Fruit fly (Drosophila melanogaster) whole organism, embryonic: ENCODE measurements around the gene ath.

Source experiments
- BEAF-32 ChIP-seq: fragments of 200-800 bp; sonication (Bioruptor generic); optimal IDR thresholded peaks from 3 replicates; lab custom pipeline; 2017; ENCODE audit warnings: missing biosample characterization, missing genetic modification characterization, mild to moderate bottlenecking, moderate library complexity, missing genetic modification reagents
- CG10209 ChIP-seq: fragments of 200-800 bp; sonication (Bioruptor generic); optimal IDR thresholded peaks from 3 replicates; lab custom pipeline; 2017; ENCODE audit warnings: missing biosample characterization, mild to moderate bottlenecking, missing genetic modification characterization, missing genetic modification reagents
- CG11723 ChIP-seq: fragments of 200-800 bp; sonication (Bioruptor generic); optimal IDR thresholded peaks from 2 replicates; lab custom pipeline; 2017; ENCODE audit warnings: missing biosample characterization, mild to moderate bottlenecking, missing genetic modification characterization
- CG13287 ChIP-seq: fragments of 200-800 bp; sonication (Bioruptor generic); IDR thresholded peaks from 2 replicates; pipeline ENCODE4 v1.3.6; 2022; ENCODE audit warnings: missing biosample characterization, missing genetic modification characterization; ENCODE audit not compliant: partially characterized antibody
- CG1603 ChIP-seq: fragments of 200-800 bp; sonication (Bioruptor generic); optimal IDR thresholded peaks from 2 replicates; lab custom pipeline; 2019; ENCODE audit warnings: missing biosample characterization, mild to moderate bottlenecking, missing genetic modification characterization, moderate library complexity
- CG1647 ChIP-seq: fragments of 200-800 bp; sonication (Bioruptor generic); optimal IDR thresholded peaks from 3 replicates; lab custom pipeline; 2016; ENCODE audit warnings: missing biosample characterization, missing genetic modification characterization
- CG16779 ChIP-seq: fragments of 200-800 bp; sonication (Bioruptor generic); IDR thresholded peaks from 2 replicates; pipeline ENCODE4 v1.3.6; 2022; ENCODE audit warnings: missing biosample characterization, missing genetic modification characterization
- CG16813 ChIP-seq: fragments of 200-800 bp; sonication (Bioruptor generic); IDR thresholded peaks from 3 replicates; pipeline ENCODE4 v1.3.6; 2022; ENCODE audit warnings: missing biosample characterization, missing genetic modification characterization; ENCODE audit not compliant: partially characterized antibody
- CG17361 ChIP-seq: fragments of 200-800 bp; sonication (Bioruptor generic); IDR thresholded peaks from 3 replicates; pipeline ENCODE4 v1.3.6; 2022; ENCODE audit warnings: missing biosample characterization, missing genetic modification characterization
- CG17612 ChIP-seq: fragments of 200-800 bp; sonication (Bioruptor generic); IDR thresholded peaks from 2 replicates; pipeline ENCODE4 v1.3.6; 2022; ENCODE audit warnings: missing biosample characterization, missing genetic modification characterization
- CG18599 ChIP-seq: fragments of 200-800 bp; sonication (Bioruptor generic); optimal IDR thresholded peaks from 3 replicates; lab custom pipeline; 2017; ENCODE audit warnings: missing biosample characterization, missing genetic modification characterization, mild to moderate bottlenecking, moderate library complexity, missing genetic modification reagents
- CG2116 ChIP-seq: fragments of 200-800 bp; sonication (Bioruptor generic); optimal IDR thresholded peaks from 3 replicates; lab custom pipeline; 2018; ENCODE audit warnings: missing biosample characterization, mild to moderate bottlenecking, missing genetic modification characterization
- CG2129 ChIP-seq: fragments of 200-800 bp; sonication (Bioruptor generic); IDR thresholded peaks from 2 replicates; pipeline ENCODE4 v1.3.6; 2022; ENCODE audit warnings: missing biosample characterization, missing genetic modification characterization; ENCODE audit not compliant: partially characterized antibody
- CG3065 ChIP-seq: fragments of 200-800 bp; sonication (Bioruptor generic); optimal IDR thresholded peaks from 2 replicates; lab custom pipeline; 2016; ENCODE audit warnings: missing biosample characterization, missing genetic modification characterization
- CG3281 ChIP-seq: fragments of 200-800 bp; sonication (Bioruptor generic); optimal IDR thresholded peaks from 3 replicates; lab custom pipeline; 2017; ENCODE audit warnings: missing biosample characterization, mild to moderate bottlenecking, missing genetic modification characterization
- CG34224 ChIP-seq: fragments of 200-800 bp; sonication (Bioruptor generic); IDR thresholded peaks from 3 replicates; pipeline ENCODE4 v1.3.6; 2022; ENCODE audit warnings: missing biosample characterization, missing genetic modification characterization; ENCODE audit not compliant: partially characterized antibody
- CG6791 ChIP-seq: fragments of 200-800 bp; sonication (Bioruptor generic); IDR thresholded peaks from 3 replicates; pipeline ENCODE4 v1.3.6; 2022; ENCODE audit warnings: missing biosample characterization, missing genetic modification characterization; ENCODE audit not compliant: partially characterized antibody
- CG8290 ChIP-seq, 3 experiments: fragments of 200-800 bp; sonication (Bioruptor generic); optimal IDR thresholded peaks; 2 replicates each; lab custom pipeline; 2016 to 2019; ENCODE audit warnings: missing biosample characterization in 3 of 3, missing genetic modification characterization in 3 of 3, mild to moderate bottlenecking in 2 of 3, moderate library complexity in 1 of 3
- Dll ChIP-seq: fragments of 200-800 bp; sonication (Bioruptor generic); IDR thresholded peaks from 4 replicates; pipeline ENCODE4 v1.3.6; 2022; ENCODE audit warnings: missing biosample characterization, missing genetic modification characterization; ENCODE audit not compliant: partially characterized antibody
- Dref ChIP-seq: fragments of 200-800 bp; sonication (Bioruptor generic); IDR thresholded peaks from 2 replicates; pipeline ENCODE4 v1.3.6; 2022; ENCODE audit warnings: missing biosample characterization, missing genetic modification characterization
- HLH4C ChIP-seq: fragments of 200-800 bp; sonication (Bioruptor generic); IDR thresholded peaks from 3 replicates; pipeline ENCODE4 v1.3.6; 2022; ENCODE audit warnings: missing biosample characterization, missing genetic modification characterization; ENCODE audit not compliant: partially characterized antibody
- Lhr ChIP-seq: fragments of 200-800 bp; sonication (Bioruptor generic); optimal IDR thresholded peaks from 3 replicates; lab custom pipeline; 2017; ENCODE audit warnings: mild to moderate bottlenecking, missing biosample characterization, missing genetic modification reagents, missing genetic modification characterization
- Lpt ChIP-seq: fragments of >200 bp; optimal IDR thresholded peaks from 2 replicates; lab custom pipeline; 2018; ENCODE audit warnings: missing biosample characterization, missing genetic modification characterization
- Neu2 ChIP-seq: fragments of 200-800 bp; sonication (Bioruptor generic); optimal IDR thresholded peaks from 3 replicates; lab custom pipeline; 2016; ENCODE audit warnings: missing biosample characterization, missing genetic modification characterization, borderline replicate concordance
- Scr ChIP-seq: fragments of 200-800 bp; sonication (Bioruptor generic); IDR thresholded peaks from 2 replicates; pipeline ENCODE4 v1.3.6; 2022; ENCODE audit warnings: missing biosample characterization, missing genetic modification characterization; ENCODE audit not compliant: partially characterized antibody
- exex ChIP-seq: fragments of 200-800 bp; sonication (Bioruptor generic); optimal IDR thresholded peaks from 4 replicates; lab custom pipeline; 2018; ENCODE audit warnings: missing biosample characterization, mild to moderate bottlenecking, missing genetic modification characterization, moderate library complexity
- fd96Cb ChIP-seq: fragments of 200-800 bp; sonication (Bioruptor generic); optimal IDR thresholded peaks from 2 replicates; lab custom pipeline; 2018; ENCODE audit warnings: missing biosample characterization, mild to moderate bottlenecking, missing genetic modification characterization, moderate library complexity
- gfzf ChIP-seq: fragments of 200-800 bp; sonication (Bioruptor generic); optimal IDR thresholded peaks from 2 replicates; lab custom pipeline; 2016; ENCODE audit warnings: missing biosample characterization, mild to moderate bottlenecking, missing genetic modification characterization, moderate library complexity
- hbn ChIP-seq: fragments of 200-800 bp; sonication (Bioruptor generic); IDR thresholded peaks from 2 replicates; pipeline ENCODE4 v1.3.6; 2022; ENCODE audit warnings: missing biosample characterization, missing genetic modification characterization; ENCODE audit not compliant: partially characterized antibody
- hth ChIP-seq: fragments of >200 bp; optimal IDR thresholded peaks from 2 replicates; lab custom pipeline; 2017; ENCODE audit warnings: inconsistent platforms
- inv ChIP-seq: fragments of 200-800 bp; sonication (Bioruptor generic); IDR thresholded peaks from 2 replicates; pipeline ENCODE4 v1.3.6; 2022; ENCODE audit warnings: missing biosample characterization, missing genetic modification characterization; ENCODE audit not compliant: partially characterized antibody
- knrl ChIP-seq: fragments of 200-800 bp; sonication (Bioruptor generic); IDR thresholded peaks from 3 replicates; pipeline ENCODE4 v1.3.6; 2022; ENCODE audit warnings: missing biosample characterization, missing genetic modification characterization; ENCODE audit not compliant: partially characterized antibody
- phol ChIP-seq: fragments of 200-800 bp; sonication (Bioruptor generic); optimal IDR thresholded peaks from 3 replicates; lab custom pipeline; 2018; ENCODE audit warnings: missing biosample characterization, mild to moderate bottlenecking, missing genetic modification characterization, moderate library complexity
- pzg ChIP-seq: fragments of 200-800 bp; sonication (Bioruptor generic); optimal IDR thresholded peaks from 3 replicates; lab custom pipeline; 2018; ENCODE audit warnings: missing biosample characterization, mild to moderate bottlenecking, missing genetic modification characterization, moderate library complexity
- row ChIP-seq: fragments of 200-800 bp; sonication (Bioruptor generic); IDR thresholded peaks from 3 replicates; pipeline ENCODE4 v1.3.6; 2022; ENCODE audit warnings: missing biosample characterization, missing genetic modification characterization
- sd ChIP-seq: fragments of 200-800 bp; sonication (Bioruptor generic); optimal IDR thresholded peaks from 3 replicates; lab custom pipeline; 2018; ENCODE audit warnings: missing biosample characterization, mild to moderate bottlenecking, missing genetic modification characterization, moderate library complexity
- sens ChIP-seq: fragments of 200-800 bp; sonication (Bioruptor generic); peaks from one replicate; lab custom pipeline; 2016; ENCODE audit warnings: missing biosample characterization, missing genetic modification characterization
- seq ChIP-seq: fragments of 200-800 bp; sonication (Bioruptor generic); IDR thresholded peaks from 2 replicates; pipeline ENCODE4 v1.3.6; 2022; ENCODE audit warnings: missing biosample characterization, missing genetic modification characterization
- sna ChIP-seq: fragments of 200-800 bp; sonication (Bioruptor generic); IDR thresholded peaks from 2 replicates; pipeline ENCODE4 v1.3.6; 2022; ENCODE audit warnings: missing biosample characterization, missing genetic modification characterization; ENCODE audit not compliant: partially characterized antibody
- sqz ChIP-seq: fragments of 200-800 bp; sonication (Bioruptor generic); optimal IDR thresholded peaks from 3 replicates; lab custom pipeline; 2018; ENCODE audit warnings: missing biosample characterization, mild to moderate bottlenecking, missing genetic modification characterization
- stwl ChIP-seq: fragments of 200-800 bp; sonication (Bioruptor generic); optimal IDR thresholded peaks from 3 replicates; lab custom pipeline; 2018; ENCODE audit warnings: missing biosample characterization, mild to moderate bottlenecking, missing genetic modification characterization, moderate library complexity
- tna ChIP-seq: fragments of 200-800 bp; sonication (Bioruptor generic); IDR thresholded peaks from 2 replicates; pipeline ENCODE4 v1.3.6; 2022; ENCODE audit warnings: missing biosample characterization, missing genetic modification characterization; ENCODE audit not compliant: partially characterized antibody
- unc-4 ChIP-seq: fragments of 200-800 bp; sonication (Bioruptor generic); IDR thresholded peaks from 2 replicates; pipeline ENCODE4 v1.3.6; 2022; ENCODE audit warnings: missing biosample characterization, missing genetic modification characterization; ENCODE audit not compliant: partially characterized antibody
- vnd ChIP-seq: fragments of 200-800 bp; sonication (Bioruptor generic); IDR thresholded peaks from 3 replicates; pipeline ENCODE4 v1.3.6; 2022; ENCODE audit warnings: missing biosample characterization, missing genetic modification characterization; ENCODE audit not compliant: partially characterized antibody

Gene ath

DNA sequence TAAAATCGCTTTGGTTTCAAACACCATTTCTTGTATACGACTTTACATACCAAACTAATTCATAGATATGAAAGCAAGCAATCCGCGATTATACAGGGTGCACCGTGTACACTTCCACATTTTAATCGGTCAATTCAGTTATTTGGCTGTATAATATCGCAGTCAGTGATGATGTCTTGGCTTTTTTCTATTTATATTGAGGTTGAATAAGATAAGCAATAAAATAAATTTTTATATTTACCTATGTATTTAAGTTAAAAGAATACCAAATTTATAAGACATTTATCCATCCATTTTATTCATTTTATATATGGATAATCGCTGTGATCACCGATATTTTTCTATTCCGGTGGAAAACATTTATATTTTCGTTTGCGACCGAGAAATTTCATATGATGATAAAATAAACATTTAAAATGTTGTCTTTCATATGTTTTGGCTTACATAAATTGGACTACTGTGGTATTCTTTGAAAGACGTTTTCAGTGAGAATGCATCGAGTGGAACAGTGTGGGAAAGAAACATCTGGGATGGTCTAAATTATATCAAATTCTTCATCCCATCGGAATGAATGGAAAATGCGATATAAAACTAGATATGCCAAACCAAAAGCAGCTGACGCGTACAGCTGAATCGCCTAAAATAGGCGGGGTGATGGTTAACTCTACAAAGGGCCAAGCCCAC is 15.9 kb downstream of the ath start, which contains the start of gene CG5708 (continued):
- TF ChIP-seq CG6791, result peak; percentile 32; the same call in 1 of the 3 replicates
- TF ChIP-seq CG34224 (GFP tag; lab: Robert Waterston, UW), result peak; percentile 30; the same call in 2 of the 3 replicates
- no peak for TF ChIP-seq fd96Cb (tag; lab: Kevin White, UChicago)
- TF ChIP-seq Lhr (GFP tag; lab: Kevin White, UChicago), result peak; percentile 36
- no peak for TF ChIP-seq CG10209 (GFP tag; lab: Kevin White, UChicago)
- TF ChIP-seq CG11723, result peak; percentile 89
- TF ChIP-seq CG1647, result no peak
- no peak for TF ChIP-seq CG17612 (GFP tag; lab: Robert Waterston, UW)
- TF ChIP-seq sd (tag; lab: Kevin White, UChicago), result peak; percentile 73
- peak; percentile 40 for TF ChIP-seq exex (tag; lab: Kevin White, UChicago)

DNA sequence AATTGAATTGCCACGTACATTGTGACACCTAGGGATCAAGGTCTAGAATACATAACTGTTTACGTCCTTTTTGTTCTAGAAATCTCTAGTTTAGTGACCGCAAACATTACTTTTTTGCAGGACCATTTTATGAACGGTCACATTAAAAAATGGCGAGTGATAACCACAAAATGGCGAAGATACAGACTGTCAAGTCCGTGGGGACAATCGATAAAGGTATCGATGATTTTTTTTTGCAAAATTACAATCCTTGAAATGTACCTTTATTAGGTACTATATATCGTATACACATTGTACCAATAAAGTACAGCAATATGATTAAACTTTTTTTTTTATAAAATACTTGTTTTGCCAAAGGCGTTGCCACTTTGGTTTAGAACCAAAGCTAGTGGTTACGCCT is 19.5 kb downstream of the ath start:
- peak; percentile 37; the same call in 1 of the 2 replicates for TF ChIP-seq inv (GFP tag; lab: Robert Waterston, UW)
- peak; percentile 41 for TF ChIP-seq gfzf
- TF ChIP-seq Dll, result peak; percentile 54; the same call in 3 of the 4 replicates
- TF ChIP-seq hth (lab: Kevin White, UChicago), result no peak
- TF ChIP-seq CG18599 (GFP tag; lab: Kevin White, UChicago), result no peak
- peak; percentile 60; the same call in 1 of the 2 replicates for TF ChIP-seq unc-4 (GFP tag; lab: Robert Waterston, UW)
- TF ChIP-seq CG2129, result 0 out of 2 replicates have a peak, but pooled peaks have one; percentile 26
- TF ChIP-seq phol (tag; lab: Kevin White, UChicago), result peak; percentile 99
- no peak for TF ChIP-seq Lpt
- peak; percentile 55 for TF ChIP-seq Dref
- TF ChIP-seq vnd (GFP tag; lab: Robert Waterston, UW), result peak; percentile 44; the same call in 2 of the 3 replicates
- TF ChIP-seq BEAF-32 (GFP tag; lab: Kevin White, UChicago), result peak; percentile 62
- peak; percentile 64 for TF ChIP-seq CG13287
- peak; percentile 11 for TF ChIP-seq stwl
- TF ChIP-seq sqz (GFP tag; lab: Kevin White, UChicago), result peak; percentile 40
- peak; percentile 81 for TF ChIP-seq CG8290 (GFP tag; optimal IDR thresholded peaks at IDR 0.05; lab: Kevin White, UChicago)
- TF ChIP-seq CG8290 (tag; optimal IDR thresholded peaks at IDR 0.05; lab: Kevin White, UChicago), result peak; percentile 25 to 72
- TF ChIP-seq hbn (GFP tag; lab: Robert Waterston, UW), result 0 out of 2 replicates have a peak, but pooled peaks have one; percentile 30
- TF ChIP-seq Scr (GFP tag; lab: Robert Waterston, UW), result peak; percentile 64
- peak; percentile 24 for TF ChIP-seq CG2116
- peak; percentile 7 for TF ChIP-seq CG1603 (tag; lab: Kevin White, UChicago)
- TF ChIP-seq CG16779 (GFP tag; lab: Robert Waterston, UW), result no peak
- no peak for TF ChIP-seq CG3065 (GFP tag; lab: Kevin White, UChicago)
- TF ChIP-seq CG3281 (GFP tag; lab: Kevin White, UChicago), result no peak
- TF ChIP-seq row (GFP tag; lab: Robert Waterston, UW), result peak; percentile 36; the same call in 2 of the 3 replicates
- peak; percentile 13 for TF ChIP-seq pzg (GFP tag; lab: Kevin White, UChicago)
- TF ChIP-seq sens (GFP tag; lab: Kevin White, UChicago), result peak; percentile 41
- TF ChIP-seq HLH4C (GFP tag; lab: Robert Waterston, UW), result peak; percentile 47; the same call in 1 of the 3 replicates
- 0 out of 2 replicates have a peak, but pooled peaks have one; percentile 50 for TF ChIP-seq sna (GFP tag; lab: Robert Waterston, UW)
- TF ChIP-seq Neu2 (GFP tag; lab: Kevin White, UChicago), result peak; percentile 96
- peak; percentile 46; the same call in 1 of the 2 replicates for TF ChIP-seq tna (GFP tag; lab: Robert Waterston, UW)
- peak; percentile 42; the same call in 1 of the 3 replicates for TF ChIP-seq knrl
- TF ChIP-seq seq (GFP tag; lab: Robert Waterston, UW), result peak; percentile 25; the same call in 1 of the 2 replicates
- peak; percentile 62; the same call in 2 of the 3 replicates for TF ChIP-seq CG16813 (GFP tag; lab: Robert Waterston, UW)
- TF ChIP-seq CG17361, result 0 out of 3 replicates have a peak, but pooled peaks have one; percentile 10
